Worm (Caenorhabditis elegans) whole organism, L4/young adult: ENCODE measurements around the gene kin-30.

ENCODE experiments used
- W03F9.2 ChIP-seq: fragments of 150-350 bp; optimal IDR thresholded peaks from 2 replicates; lab custom pipeline; 2014; ENCODE audit warnings: missing biosample characterization, missing genetic modification characterization
- him-1 ChIP-seq: sonication (generic microtip); optimal IDR thresholded peaks from 2 replicates; lab custom pipeline; 2016; ENCODE audit warnings: missing genotype, missing genetic modification reagents, missing genetic modification characterization, missing compliant biosample characterization

ce11 chrV:15223668-15224067 lies 20.9 kb upstream of the kin-30 start, which contains the start of gene srw-24:
- TF ChIP-seq W03F9.2 (tag; lab: Kevin White, UChicago) (no peak), him-1 (tag; lab: Kevin White, UChicago) (no peak)
